Fruit fly (Drosophila melanogaster) whole organism, embryonic: ENCODE data around the gene GstD10.

Experiments used
- B-H1 ChIP-seq: fragments of 200-800 bp; sonication (Bioruptor generic); IDR thresholded peaks from 3 replicates; pipeline ENCODE4 v1.3.6; 2022; ENCODE audit warnings: missing biosample characterization, missing genetic modification characterization
- Gsc ChIP-seq: fragments of 200-800 bp; sonication (Bioruptor generic); IDR thresholded peaks from 2 replicates; pipeline ENCODE4 v1.3.6; 2022; ENCODE audit warnings: missing biosample characterization, missing genetic modification characterization
- Hr3 ChIP-seq: fragments of 200-800 bp; sonication (Bioruptor generic); optimal IDR thresholded peaks from 3 replicates; lab custom pipeline; 2016; ENCODE audit warnings: missing biosample characterization, missing genetic modification characterization
- bsh ChIP-seq, 2 experiments: fragments of 200-800 bp; sonication (Bioruptor generic); optimal IDR thresholded peaks; 2 replicates each; lab custom pipeline; 2017 to 2018; ENCODE audit warnings: mild to moderate bottlenecking in 2 of 2, missing biosample characterization in 2 of 2, missing genetic modification characterization in 2 of 2, moderate library complexity in 1 of 2
- chinmo ChIP-seq: fragments of 200-800 bp; sonication (Bioruptor generic); IDR thresholded peaks from 4 replicates; pipeline ENCODE4 v1.3.6; 2022; ENCODE audit warnings: missing biosample characterization, missing genetic modification characterization; ENCODE audit not compliant: partially characterized antibody
- fd3F ChIP-seq: fragments of 200-800 bp; sonication (Bioruptor generic); optimal IDR thresholded peaks from 2 replicates; lab custom pipeline; 2018; ENCODE audit warnings: missing biosample characterization, mild to moderate bottlenecking, missing genetic modification characterization, moderate library complexity
- lbe ChIP-seq: fragments of 200-800 bp; sonication (Bioruptor generic); optimal IDR thresholded peaks from 2 replicates; lab custom pipeline; 2016; ENCODE audit warnings: missing biosample characterization, mild to moderate bottlenecking, missing genetic modification characterization
- org-1 ChIP-seq: fragments of 200-800 bp; sonication (Bioruptor generic); optimal IDR thresholded peaks from 2 replicates; lab custom pipeline; 2017; ENCODE audit warnings: missing biosample characterization, missing genetic modification characterization
- peb ChIP-seq: fragments of 200-800 bp; sonication (Bioruptor generic); IDR thresholded peaks from 2 replicates; pipeline ENCODE4 v1.3.6; 2022; ENCODE audit warnings: missing biosample characterization, missing genetic modification characterization

The GstD10 gene

DNA sequence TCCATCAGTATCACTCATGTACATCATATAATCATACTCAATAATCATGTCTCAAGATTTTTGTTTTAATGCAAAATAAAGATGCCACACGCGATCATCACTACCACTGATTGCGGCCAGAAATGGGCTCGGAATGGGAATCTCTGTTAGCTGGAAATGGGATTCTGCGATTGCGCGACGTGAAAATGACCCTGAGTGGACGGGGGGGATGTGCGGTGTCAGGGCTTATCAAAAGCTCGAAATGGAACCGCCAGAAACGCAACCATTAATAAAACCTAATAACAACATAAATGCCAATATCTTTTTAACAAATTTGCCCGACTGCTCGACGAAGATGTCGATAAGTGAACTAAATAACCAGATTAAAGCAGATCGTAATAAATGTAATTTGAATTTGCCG is 49.1 kb downstream of the GstD10 start:
- TF ChIP-seq fd3F (GFP tag; lab: Kevin White, UChicago) (no peak), B-H1 (GFP tag; lab: Robert Waterston, UW) (no peak), lbe (GFP tag; lab: Kevin White, UChicago) (no peak), Hr3 (no peak), peb (GFP tag; lab: Robert Waterston, UW) (no peak)

DNA sequence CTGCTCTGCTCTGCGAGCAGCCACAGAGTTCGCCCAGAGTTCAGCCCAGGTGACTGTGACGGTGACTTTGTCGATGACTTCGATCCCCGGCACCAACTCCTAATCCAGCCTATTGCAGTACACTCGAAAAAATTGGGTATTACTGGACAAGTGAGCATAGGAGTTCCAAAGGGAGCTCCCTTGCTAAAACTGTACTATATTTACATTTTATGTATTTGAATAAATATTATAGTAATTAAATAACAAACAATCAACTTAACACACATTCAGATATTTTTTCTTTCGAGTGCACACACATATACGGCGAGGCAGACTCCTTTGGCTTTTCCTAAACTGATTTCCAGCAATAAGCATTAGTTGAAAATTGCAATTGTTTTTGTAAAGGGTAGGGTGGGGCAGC is 50.1 kb downstream of the GstD10 start:
- TF ChIP-seq Gsc (GFP tag; lab: Robert Waterston, UW) (no peak), org-1 (GFP tag; lab: Kevin White, UChicago) (no peak), chinmo (GFP tag; lab: Robert Waterston, UW) (no peak), bsh (GFP tag; optimal IDR thresholded peaks at IDR 0.05; lab: Kevin White, UChicago) (peak in 1 of 2 experiments; percentile 25)
